Worm (Caenorhabditis elegans) whole organism, L3 larva: ENCODE data around the gene cpl-1.

Experiments
- mml-1 ChIP-seq: fragments of 150-350 bp; sonication (generic microtip); optimal IDR thresholded peaks from 3 replicates; lab custom pipeline; 2014; ENCODE audit warnings: missing biosample characterization, missing genetic modification characterization
- unc-62 ChIP-seq: fragments of 150-350 bp; sonication (generic microtip); optimal IDR thresholded peaks from 4 replicates; lab custom pipeline; 2014; ENCODE audit warnings: missing biosample characterization, missing genetic modification reagents, missing genetic modification characterization

DNA sequence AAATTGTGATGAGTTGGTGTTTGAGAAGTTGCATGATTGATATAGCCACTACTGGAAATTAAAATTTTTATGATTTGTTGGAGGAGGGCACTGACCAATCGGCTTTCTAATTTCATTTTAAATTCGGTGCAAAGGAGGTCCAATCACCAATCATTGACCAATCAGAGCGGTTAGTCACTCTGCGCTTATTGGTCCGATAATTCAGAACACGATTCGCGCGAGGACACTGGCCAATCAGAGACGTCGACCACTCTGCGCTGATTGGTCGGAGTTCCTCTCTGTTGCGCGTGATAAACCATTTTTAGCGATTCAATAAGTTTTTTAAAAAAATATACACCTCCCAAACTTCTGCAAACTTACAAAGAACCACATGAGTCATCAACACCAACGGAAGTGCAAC is 4.7 kb upstream of the cpl-1 start:
- no peak for TF ChIP-seq mml-1
- no peak for TF ChIP-seq unc-62 (GFP tag; lab: Kevin White, UChicago)
